Fruit fly (Drosophila melanogaster) whole organism, embryonic: ENCODE data around the gene Lcp65Ag2.

ENCODE experiments used
- B-H1 ChIP-seq: fragments of 200-800 bp; sonication (Bioruptor generic); IDR thresholded peaks from 3 replicates; pipeline ENCODE4 v1.3.6; 2022; ENCODE audit warnings: missing biosample characterization, missing genetic modification characterization
- CG10209 ChIP-seq: fragments of 200-800 bp; sonication (Bioruptor generic); optimal IDR thresholded peaks from 3 replicates; lab custom pipeline; 2017; ENCODE audit warnings: missing biosample characterization, mild to moderate bottlenecking, missing genetic modification characterization, missing genetic modification reagents
- CG10366 ChIP-seq: fragments of 200-800 bp; sonication (Bioruptor generic); IDR thresholded peaks from 2 replicates; pipeline ENCODE4 v1.3.6; 2022; ENCODE audit warnings: missing biosample characterization, missing genetic modification characterization
- CG10979 ChIP-seq: fragments of 200-800 bp; sonication (Bioruptor generic); optimal IDR thresholded peaks from 2 replicates; lab custom pipeline; 2018; ENCODE audit warnings: missing biosample characterization, mild to moderate bottlenecking, missing genetic modification characterization, moderate library complexity
- CG12219 ChIP-seq: fragments of 200-800 bp; sonication (Bioruptor generic); optimal IDR thresholded peaks from 3 replicates; lab custom pipeline; 2018; ENCODE audit warnings: missing biosample characterization, mild to moderate bottlenecking, missing genetic modification characterization
- CG12299 ChIP-seq: fragments of 200-800 bp; sonication (Bioruptor generic); optimal IDR thresholded peaks from 2 replicates; lab custom pipeline; 2018; ENCODE audit warnings: missing biosample characterization, mild to moderate bottlenecking, missing genetic modification characterization
- CG15696 ChIP-seq: fragments of 200-800 bp; sonication (Bioruptor generic); optimal IDR thresholded peaks from 2 replicates; lab custom pipeline; 2019; ENCODE audit warnings: missing biosample characterization, mild to moderate bottlenecking, missing genetic modification characterization, moderate library complexity
- CG17361 ChIP-seq: fragments of 200-800 bp; sonication (Bioruptor generic); IDR thresholded peaks from 3 replicates; pipeline ENCODE4 v1.3.6; 2022; ENCODE audit warnings: missing biosample characterization, missing genetic modification characterization
- CG17385 ChIP-seq: fragments of 200-800 bp; sonication (Bioruptor generic); optimal IDR thresholded peaks from 3 replicates; lab custom pipeline; 2018; ENCODE audit warnings: missing biosample characterization, mild to moderate bottlenecking, missing genetic modification characterization
- CG18599 ChIP-seq: fragments of 200-800 bp; sonication (Bioruptor generic); optimal IDR thresholded peaks from 3 replicates; lab custom pipeline; 2017; ENCODE audit warnings: missing biosample characterization, missing genetic modification characterization, mild to moderate bottlenecking, moderate library complexity, missing genetic modification reagents
- CG30403 ChIP-seq: fragments of 200-800 bp; sonication (Bioruptor generic); optimal IDR thresholded peaks from 3 replicates; lab custom pipeline; 2016; ENCODE audit warnings: missing biosample characterization, missing genetic modification characterization
- CG5180 ChIP-seq: fragments of 200-800 bp; sonication (Bioruptor generic); optimal IDR thresholded peaks from 3 replicates; lab custom pipeline; 2017; ENCODE audit warnings: missing biosample characterization, missing genetic modification characterization, mild to moderate bottlenecking, moderate library complexity, missing genetic modification reagents
- CG6689 ChIP-seq: fragments of 200-800 bp; sonication (Bioruptor generic); IDR thresholded peaks from 2 replicates; pipeline ENCODE4 v1.3.6; 2022; ENCODE audit warnings: missing biosample characterization, missing genetic modification characterization
- CG7556 ChIP-seq: fragments of 200-800 bp; sonication (Bioruptor generic); optimal IDR thresholded peaks from 2 replicates; lab custom pipeline; 2017; ENCODE audit warnings: missing biosample characterization, mild to moderate bottlenecking, missing genetic modification characterization
- CG7745 ChIP-seq: fragments of 200-800 bp; sonication (Bioruptor generic); optimal IDR thresholded peaks from 2 replicates; lab custom pipeline; 2018; ENCODE audit warnings: missing biosample characterization, mild to moderate bottlenecking, missing genetic modification characterization, moderate library complexity
- CG8924 ChIP-seq: fragments of 200-800 bp; optimal IDR thresholded peaks from 3 replicates; lab custom pipeline; 2019; ENCODE audit warnings: missing biosample characterization, mild to moderate bottlenecking, missing genetic modification characterization, moderate library complexity
- CoRest ChIP-seq: fragments of 200-800 bp; sonication (Bioruptor generic); optimal IDR thresholded peaks from 3 replicates; lab custom pipeline; 2018; ENCODE audit warnings: missing biosample characterization, mild to moderate bottlenecking, missing genetic modification characterization, moderate library complexity
- Dp ChIP-seq: fragments of 200-800 bp; sonication (Bioruptor generic); optimal IDR thresholded peaks from 2 replicates; lab custom pipeline; 2018; ENCODE audit warnings: missing biosample characterization, mild to moderate bottlenecking, missing genetic modification characterization, moderate library complexity
- E2f1 ChIP-seq: fragments of 200-800 bp; sonication (Bioruptor generic); IDR thresholded peaks from 2 replicates; pipeline ENCODE4 v1.3.6; 2022; ENCODE audit warnings: missing biosample characterization, missing genetic modification characterization
- Ets65A ChIP-seq: fragments of 200-800 bp; sonication (Bioruptor generic); peaks from one replicate; lab custom pipeline; 2016; ENCODE audit warnings: missing biosample characterization, missing genetic modification characterization
- Hr78 ChIP-seq, 2 experiments: fragments of 200-800 bp in 1 of 2; fragments of >200 bp in 1 of 2; sonication (Bioruptor generic) in 1 of 2; optimal IDR thresholded peaks; 2 replicates each; lab custom pipeline; 2017 to 2019; ENCODE audit warnings: missing biosample characterization in 2 of 2, missing genetic modification characterization in 2 of 2, mild to moderate bottlenecking in 1 of 2, moderate library complexity in 1 of 2
- MESR4 ChIP-seq: fragments of 200-800 bp; sonication (Bioruptor generic); optimal IDR thresholded peaks from 2 replicates; lab custom pipeline; 2018; ENCODE audit warnings: missing biosample characterization, mild to moderate bottlenecking, missing genetic modification characterization, moderate library complexity
- Pdp1 ChIP-seq, 2 experiments: fragments of 200-800 bp; sonication (Bioruptor generic); optimal IDR thresholded peaks; 3 replicates each; lab custom pipeline; 2016; ENCODE audit warnings: missing biosample characterization in 2 of 2, missing genetic modification characterization in 2 of 2, mild to moderate bottlenecking in 1 of 2, moderate library complexity in 1 of 2
- Sox102F ChIP-seq: fragments of 200-800 bp; sonication (Bioruptor generic); optimal IDR thresholded peaks from 2 replicates; lab custom pipeline; 2018; ENCODE audit warnings: missing biosample characterization, mild to moderate bottlenecking, missing genetic modification characterization, moderate library complexity
- Tbp ChIP-seq: fragments of >200 bp; optimal IDR thresholded peaks from 2 replicates; lab custom pipeline; 2018; ENCODE audit warnings: missing biosample characterization, missing genetic modification characterization
- Vsx1 ChIP-seq: fragments of 200-800 bp; sonication (Bioruptor generic); optimal IDR thresholded peaks from 2 replicates; lab custom pipeline; 2017; ENCODE audit warnings: missing biosample characterization, mild to moderate bottlenecking, missing genetic modification characterization, missing genetic modification reagents
- Xrp1 ChIP-seq: fragments of 200-800 bp; sonication (Bioruptor generic); IDR thresholded peaks from 2 replicates; pipeline ENCODE4 v1.3.6; 2022; ENCODE audit warnings: missing biosample characterization, missing genetic modification characterization
- abd-A ChIP-seq: fragments of 200-800 bp; sonication (Bioruptor generic); optimal IDR thresholded peaks from 3 replicates; lab custom pipeline; 2019; ENCODE audit warnings: missing biosample characterization, mild to moderate bottlenecking, missing genetic modification characterization, moderate library complexity
- cg ChIP-seq: fragments of 200-800 bp; sonication (Bioruptor generic); optimal IDR thresholded peaks from 3 replicates; lab custom pipeline; 2019; ENCODE audit warnings: missing biosample characterization, mild to moderate bottlenecking, missing genetic modification characterization, moderate library complexity
- crp ChIP-seq, 2 experiments: fragments of 200-800 bp; sonication (Bioruptor generic); optimal IDR thresholded peaks; 2 replicates in 1 of 2; 3 replicates in 1 of 2; lab custom pipeline; 2017; ENCODE audit warnings: missing biosample characterization in 2 of 2, missing genetic modification characterization in 2 of 2, mild to moderate bottlenecking in 1 of 2, moderate library complexity in 1 of 2
- dmrt11E ChIP-seq: fragments of 200-800 bp; sonication (Bioruptor generic); optimal IDR thresholded peaks from 3 replicates; lab custom pipeline; 2018; ENCODE audit warnings: missing biosample characterization, mild to moderate bottlenecking, missing genetic modification characterization, moderate library complexity
- ewg ChIP-seq: fragments of 200-800 bp; sonication (Bioruptor generic); optimal IDR thresholded peaks from 3 replicates; lab custom pipeline; 2017; ENCODE audit warnings: mild to moderate bottlenecking, missing biosample characterization, missing genetic modification reagents, missing genetic modification characterization
- fd96Cb ChIP-seq: fragments of 200-800 bp; sonication (Bioruptor generic); optimal IDR thresholded peaks from 2 replicates; lab custom pipeline; 2018; ENCODE audit warnings: missing biosample characterization, mild to moderate bottlenecking, missing genetic modification characterization, moderate library complexity
- gfzf ChIP-seq: fragments of 200-800 bp; sonication (Bioruptor generic); optimal IDR thresholded peaks from 2 replicates; lab custom pipeline; 2016; ENCODE audit warnings: missing biosample characterization, mild to moderate bottlenecking, missing genetic modification characterization, moderate library complexity
- ind ChIP-seq: fragments of 200-800 bp; sonication (Bioruptor generic); optimal IDR thresholded peaks from 3 replicates; lab custom pipeline; 2016; ENCODE audit warnings: missing biosample characterization, missing genetic modification characterization
- lmd ChIP-seq: fragments of 200-800 bp; sonication (Bioruptor generic); IDR thresholded peaks from 2 replicates; pipeline ENCODE4 v1.3.6; 2022; ENCODE audit warnings: missing biosample characterization, missing genetic modification characterization
- phol ChIP-seq: fragments of 200-800 bp; sonication (Bioruptor generic); optimal IDR thresholded peaks from 3 replicates; lab custom pipeline; 2018; ENCODE audit warnings: missing biosample characterization, mild to moderate bottlenecking, missing genetic modification characterization, moderate library complexity
- row ChIP-seq: fragments of 200-800 bp; sonication (Bioruptor generic); IDR thresholded peaks from 3 replicates; pipeline ENCODE4 v1.3.6; 2022; ENCODE audit warnings: missing biosample characterization, missing genetic modification characterization
- slbo ChIP-seq: fragments of 200-800 bp; sonication (Bioruptor generic); IDR thresholded peaks from 2 replicates; pipeline ENCODE4 v1.3.6; 2022; ENCODE audit warnings: missing biosample characterization, missing genetic modification characterization
- sob ChIP-seq: fragments of 200-800 bp; sonication (Bioruptor generic); IDR thresholded peaks from 2 replicates; pipeline ENCODE4 v1.3.6; 2022; ENCODE audit warnings: missing biosample characterization, missing genetic modification characterization
- tap ChIP-seq: fragments of 200-800 bp; optimal IDR thresholded peaks from 3 replicates; lab custom pipeline; 2019; ENCODE audit warnings: missing biosample characterization, mild to moderate bottlenecking, missing genetic modification characterization, moderate library complexity
- tio ChIP-seq: fragments of 200-800 bp; sonication (Bioruptor generic); optimal IDR thresholded peaks from 2 replicates; lab custom pipeline; 2017; ENCODE audit warnings: missing biosample characterization, missing genetic modification characterization, inconsistent platforms
- unpg ChIP-seq: fragments of 200-800 bp; sonication (Bioruptor generic); optimal IDR thresholded peaks from 3 replicates; lab custom pipeline; 2018; ENCODE audit warnings: missing biosample characterization, mild to moderate bottlenecking, missing genetic modification characterization, moderate library complexity

The Lcp65Ag2 gene

DNA sequence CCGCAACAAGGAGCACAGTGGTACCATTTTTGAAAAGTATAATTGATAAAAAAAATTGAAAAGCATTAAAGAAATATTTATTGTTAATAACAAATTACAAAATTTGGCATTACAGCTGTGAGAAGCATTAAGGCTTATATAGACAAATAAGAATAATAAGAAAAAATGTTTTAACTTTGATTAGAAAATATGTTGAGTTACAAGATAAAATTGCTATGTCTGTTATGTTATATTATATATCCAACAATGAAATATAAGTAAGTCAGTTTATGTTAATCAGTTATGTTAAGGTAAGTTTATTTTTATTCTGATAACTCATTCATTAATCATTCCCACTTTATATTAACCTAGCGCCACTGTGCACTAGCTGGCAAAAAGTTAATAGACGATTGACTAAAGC is 26.5 kb upstream of the Lcp65Ag2 start (continued):
- TF ChIP-seq CoRest (tag; lab: Kevin White, UChicago) (peak; percentile 26), phol (tag; lab: Kevin White, UChicago) (peak; percentile 39), CG6689 (0 out of 2 replicates have a peak, but pooled peaks have one; percentile 5), CG15696 (peak; percentile 16), CG17361 (GFP tag; lab: Robert Waterston, UW) (peak; percentile 72; the same call in 2 of the 3 replicates), crp (GFP tag; optimal IDR thresholded peaks at IDR 0.05; lab: Kevin White, UChicago) (no peak), CG7556 (GFP tag; lab: Kevin White, UChicago) (peak; percentile 43)

DNA sequence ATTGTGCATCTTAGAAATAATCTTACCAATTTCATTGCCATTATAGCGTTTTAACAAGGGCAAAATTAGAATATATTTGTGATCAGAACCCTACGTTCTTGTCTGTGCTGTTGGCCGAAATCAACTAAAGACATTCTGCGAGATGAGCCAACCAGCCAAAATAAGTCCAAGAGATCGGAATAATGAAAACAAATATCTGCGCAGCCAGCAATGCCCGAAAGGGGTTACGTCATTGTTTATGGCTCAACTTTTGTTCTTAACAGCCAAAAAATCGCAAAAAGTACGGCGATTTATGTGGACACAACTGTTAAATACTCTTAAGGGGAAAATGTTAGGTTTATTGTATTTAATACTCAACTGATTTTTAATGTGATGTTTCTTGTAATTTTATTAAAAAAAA is 25.1 kb upstream of the Lcp65Ag2 start, which contains the start of gene Cpr65Ay:
Gene Cpr65Ay (minus strand): TSS at position 101 of the 400 bp plus-strand sequence.
- TF ChIP-seq fd96Cb (tag; lab: Kevin White, UChicago), result no peak
- no peak for TF ChIP-seq tap (tag; lab: Kevin White, UChicago)
- TF ChIP-seq cg (GFP tag; lab: Kevin White, UChicago), result no peak
- TF ChIP-seq Tbp (GFP tag; lab: Kevin White, UChicago), result no peak
- TF ChIP-seq Dp (GFP tag; lab: Kevin White, UChicago), result no peak
- TF ChIP-seq dmrt11E (tag; lab: Kevin White, UChicago), result no peak
- TF ChIP-seq Vsx1, result no peak
- 0 out of 2 replicates have a peak, but pooled peaks have one; percentile 13 for TF ChIP-seq slbo (GFP tag; lab: Robert Waterston, UW)

DNA sequence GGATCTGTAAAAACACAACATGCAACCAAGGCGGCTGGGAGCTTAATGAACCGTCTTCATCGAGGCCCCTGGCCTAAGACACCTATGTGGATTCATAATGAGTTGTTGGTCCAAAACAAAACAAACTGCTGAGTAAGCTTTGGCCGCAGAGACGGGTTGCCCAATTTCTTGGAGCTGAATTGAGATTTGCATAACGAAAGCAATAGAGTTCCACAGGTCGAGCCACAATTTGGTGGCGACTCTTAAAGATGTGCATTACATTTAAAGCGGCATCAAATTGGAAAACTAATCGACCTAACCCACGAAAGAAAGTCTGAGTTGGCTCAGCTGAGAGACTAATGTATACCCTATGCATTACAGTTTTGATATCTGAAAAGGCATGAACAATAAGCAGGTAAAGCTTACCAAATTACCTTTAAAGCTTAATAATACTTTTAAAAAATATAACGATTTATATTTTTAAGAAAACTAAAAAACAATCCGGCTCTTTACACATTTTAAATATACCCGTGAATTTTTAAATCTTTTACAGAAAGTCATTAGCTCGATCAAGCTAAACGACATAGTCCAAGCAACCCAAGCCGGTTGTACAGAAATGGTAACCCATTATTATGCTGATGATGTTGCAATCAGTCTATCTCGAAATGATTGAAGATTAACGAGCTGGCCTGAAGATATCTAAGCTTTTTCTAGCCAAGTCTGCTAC is 24.1 kb upstream of the Lcp65Ag2 start, which contains the start of gene CG13297:
Gene CG13297 (minus strand): TSS at position 51 of the 706 bp plus-strand sequence.
- peak; percentile 33; the same call in 1 of the 2 replicates for TF ChIP-seq Xrp1 (GFP tag; lab: Robert Waterston, UW)
- no peak for TF ChIP-seq cg (GFP tag; lab: Kevin White, UChicago)
- peak; percentile 70 for TF ChIP-seq row (GFP tag; lab: Robert Waterston, UW)
- peak; percentile 56 for TF ChIP-seq CG10979 (tag; lab: Kevin White, UChicago)
- peak; percentile 66 for TF ChIP-seq CG8924 (tag; lab: Kevin White, UChicago)
- peak; percentile 44; the same call in 1 of the 2 replicates for TF ChIP-seq E2f1 (GFP tag; lab: Robert Waterston, UW)
- peak; percentile 20 for TF ChIP-seq CG17385 (GFP tag; lab: Kevin White, UChicago)
- peak; percentile 31 for TF ChIP-seq CG12219 (GFP tag; lab: Kevin White, UChicago)
- peak; percentile 33 for TF ChIP-seq CG10209 (GFP tag; lab: Kevin White, UChicago)
- peak; percentile 76 for TF ChIP-seq Sox102F (GFP tag; lab: Kevin White, UChicago)
- peak; percentile 21 for TF ChIP-seq ewg (GFP tag; lab: Kevin White, UChicago)
- peak; percentile 37 for TF ChIP-seq CG18599 (GFP tag; lab: Kevin White, UChicago)
- peak; percentile 12 for TF ChIP-seq CG12299 (tag; lab: Kevin White, UChicago)
- peak; percentile 54 for TF ChIP-seq unpg
- peak in 1 of 2 experiments; percentile 2 for TF ChIP-seq Pdp1 (GFP tag; optimal IDR thresholded peaks at IDR 0.05; lab: Kevin White, UChicago)
- peak; percentile 56 for TF ChIP-seq CG30403 (GFP tag; lab: Kevin White, UChicago)
- TF ChIP-seq MESR4 (GFP tag; lab: Kevin White, UChicago), result no peak
- TF ChIP-seq tap (tag; lab: Kevin White, UChicago), result peak; percentile 49
- peak; percentile 61 for TF ChIP-seq CG10366 (GFP tag; lab: Robert Waterston, UW)
- peak; percentile 88 for TF ChIP-seq abd-A (tag; lab: Kevin White, UChicago)
- TF ChIP-seq CoRest (tag; lab: Kevin White, UChicago), result peak; percentile 69
- peak; percentile 45 for TF ChIP-seq ind (GFP tag; lab: Kevin White, UChicago)
- TF ChIP-seq phol (tag; lab: Kevin White, UChicago), result peak; percentile 75
- TF ChIP-seq CG7745, result no peak
- peak; percentile 50; the same call in 1 of the 2 replicates for TF ChIP-seq lmd (GFP tag; lab: Robert Waterston, UW)
- no peak for TF ChIP-seq gfzf (GFP tag; lab: Kevin White, UChicago)
- peak in 1 of 2 experiments; percentile 76 for TF ChIP-seq Hr78 (GFP tag; optimal IDR thresholded peaks at IDR 0.05; lab: Kevin White, UChicago)
- TF ChIP-seq tio (GFP tag; lab: Kevin White, UChicago), result peak; percentile 32
- peak; percentile 63 for TF ChIP-seq CG5180
- peak; percentile 48; the same call in 2 of the 3 replicates for TF ChIP-seq B-H1 (GFP tag; lab: Robert Waterston, UW)
- peak; percentile 40; the same call in 1 of the 2 replicates for TF ChIP-seq sob (GFP tag; lab: Robert Waterston, UW)
- TF ChIP-seq Ets65A (GFP tag; lab: Kevin White, UChicago), result no peak
